Worm (Caenorhabditis elegans): ENCODE results near the gene R52.6.

Gene R52.6

ce11 chrII:2145566-2145965 is 32.7 kb upstream of the R52.6 start, which contains the start of gene C40A11.6:
C40A11.6 (minus strand) TSS chrII:2145666.
- TF ChIP-seq elt-1 (tag; optimal IDR thresholded peaks at IDR 0.05) (no peak), fos-1 (tag; optimal IDR thresholded peaks at IDR 0.05) (no peak), lin-39 (tag; optimal IDR thresholded peaks at IDR 0.05) (no peak), mab-5 (tag; optimal IDR thresholded peaks at IDR 0.05) (no peak), crh-2 (tag; optimal IDR thresholded peaks at IDR 0.05) (no peak), unc-55 (GFP tag; optimal IDR thresholded peaks at IDR 0.05) (no peak)

ce11 chrII:2140817-2141216 is 28.0 kb upstream of the R52.6 start, which contains the start of gene C40A11.3:
C40A11.3 (plus strand) TSS chrII:2141117.
- TF ChIP-seq sem-4 (tag; optimal IDR thresholded peaks at IDR 0.05): no peak
- no peak for TF ChIP-seq ama-1 (optimal IDR thresholded peaks at IDR 0.05)

ce11 chrII:2138901-2139300 is 26.1 kb upstream of the R52.6 start:
- no peak for TF ChIP-seq Y55F3AM.14 (GFP tag; optimal IDR thresholded peaks at IDR 0.05)
- no peak for TF ChIP-seq lin-13 (GFP tag; optimal IDR thresholded peaks at IDR 0.05)
- TF ChIP-seq sem-4 (tag; optimal IDR thresholded peaks at IDR 0.05): no peak
- TF ChIP-seq egl-27 (tag; optimal IDR thresholded peaks at IDR 0.05): no peak
- no peak for TF ChIP-seq F13H6.1 (tag; optimal IDR thresholded peaks at IDR 0.05)
- TF ChIP-seq ama-1 (optimal IDR thresholded peaks at IDR 0.05): no peak
- no peak for TF ChIP-seq zag-1 (tag; optimal IDR thresholded peaks at IDR 0.05)
- TF ChIP-seq gmeb-1 (tag; optimal IDR thresholded peaks at IDR 0.05): no peak
- TF ChIP-seq nhr-21 (tag; optimal IDR thresholded peaks at IDR 0.05): no peak
- no peak for TF ChIP-seq mdl-1 (tag; optimal IDR thresholded peaks at IDR 0.05)
- no peak for TF ChIP-seq ztf-1 (GFP tag; conservative IDR thresholded peaks at IDR 0.05)
- no peak for TF ChIP-seq nhr-11 (tag; optimal IDR thresholded peaks at IDR 0.05)

ce11 chrII:2137235-2137634 is 24.4 kb upstream of the R52.6 start, which contains the start of gene C40A11.4:
C40A11.4 (plus strand) TSS chrII:2137422.
- no peak for TF ChIP-seq ztf-11 (tag; optimal IDR thresholded peaks at IDR 0.05)
- TF ChIP-seq gmeb-1 (tag; optimal IDR thresholded peaks at IDR 0.05): no peak
- no peak for TF ChIP-seq skn-1 (tag; optimal IDR thresholded peaks at IDR 0.05)
- no peak for TF ChIP-seq zag-1 (tag; optimal IDR thresholded peaks at IDR 0.05)
- no peak for TF ChIP-seq lin-39 (tag; optimal IDR thresholded peaks at IDR 0.05)
- TF ChIP-seq Y55F3AM.14 (GFP tag; optimal IDR thresholded peaks at IDR 0.05): no peak
- no peak for TF ChIP-seq mab-5 (tag; optimal IDR thresholded peaks at IDR 0.05)
- TF ChIP-seq nhr-77 (tag; optimal IDR thresholded peaks at IDR 0.05): no peak
- TF ChIP-seq F13H6.1 (tag; optimal IDR thresholded peaks at IDR 0.05): no peak
- TF ChIP-seq nhr-21 (tag; optimal IDR thresholded peaks at IDR 0.05): no peak
- TF ChIP-seq fos-1 (tag; optimal IDR thresholded peaks at IDR 0.05): no peak
- no peak for TF ChIP-seq ZK546.5 (tag; optimal IDR thresholded peaks at IDR 0.05)
- TF ChIP-seq sma-9 (GFP tag; optimal IDR thresholded peaks at IDR 0.05): no peak
- no peak for TF ChIP-seq sma-9 (tag; optimal IDR thresholded peaks at IDR 0.05)
- TF ChIP-seq nhr-23 (tag; optimal IDR thresholded peaks at IDR 0.05): no peak

- TF ChIP-seq ceh-16 (tag; optimal IDR thresholded peaks at IDR 0.05) (no peak), nhr-21 (tag; optimal IDR thresholded peaks at IDR 0.05) (no peak), ceh-82 (tag; optimal IDR thresholded peaks at IDR 0.05) (no peak), crh-2 (tag; optimal IDR thresholded peaks at IDR 0.05) (no peak), sma-9 (GFP tag; optimal IDR thresholded peaks at IDR 0.05) (no peak), sma-9 (tag; optimal IDR thresholded peaks at IDR 0.05) (no peak), blmp-1 (tag; optimal IDR thresholded peaks at IDR 0.05; ENCODE audit: insufficient read depth) (no peak), alr-1 (tag; optimal IDR thresholded peaks at IDR 0.05) (no peak), unc-39 (tag; optimal IDR thresholded peaks at IDR 0.05) (no peak)
Observed at ce11 chrII:2135604-2136003, 22.8 kb upstream of the R52.6 start, which contains the start of gene hpo-7. hpo-7 (minus strand) TSS chrII:2135704.

ce11 chrII:2130770-2131169 is 17.9 kb upstream of the R52.6 start, which contains the start of gene sdz-28:
sdz-28 (plus strand) TSS chrII:2131070.
- TF ChIP-seq C34F6.9 (tag; optimal IDR thresholded peaks at IDR 0.05) (no peak), alr-1 (tag; optimal IDR thresholded peaks at IDR 0.05) (no peak), unc-55 (GFP tag; optimal IDR thresholded peaks at IDR 0.05) (no peak), lin-13 (GFP tag; optimal IDR thresholded peaks at IDR 0.05) (no peak), nhr-23 (tag; optimal IDR thresholded peaks at IDR 0.05) (no peak), elt-3 (tag; optimal IDR thresholded peaks at IDR 0.05) (no peak), ceh-82 (tag; optimal IDR thresholded peaks at IDR 0.05) (no peak), nhr-11 (tag; optimal IDR thresholded peaks at IDR 0.05) (no peak), nhr-10 (tag; optimal IDR thresholded peaks at IDR 0.05) (no peak)

Measured in whole organism, L2 larva.